Worm (Caenorhabditis elegans): ENCODE results near the gene F13A7.12.

F13A7.12 gene

ce11 chrV:16433471-16433870 is 37.6 kb downstream of the F13A7.12 start, which contains the start of gene clec-234:
TSS of gene clec-234 (minus strand) at chrV:16433571.
- TF ChIP-seq zag-1 (tag; optimal IDR thresholded peaks at IDR 0.05) = no peak
- TF ChIP-seq F13H6.1 (tag; optimal IDR thresholded peaks at IDR 0.05) = no peak
- no peak for TF ChIP-seq nhr-237 (tag; optimal IDR thresholded peaks at IDR 0.05)
- no peak for TF ChIP-seq lin-39 (tag; optimal IDR thresholded peaks at IDR 0.05)
- no peak for TF ChIP-seq ztf-11 (tag; optimal IDR thresholded peaks at IDR 0.05)
- no peak for TF ChIP-seq peb-1 (tag; optimal IDR thresholded peaks at IDR 0.05)
- TF ChIP-seq skn-1 (tag; optimal IDR thresholded peaks at IDR 0.05) = no peak
- no peak for TF ChIP-seq mbf-1 (tag; optimal IDR thresholded peaks at IDR 0.05)
- TF ChIP-seq ZK546.5 (tag; optimal IDR thresholded peaks at IDR 0.05) = no peak
- no peak for TF ChIP-seq nhr-12 (tag; optimal IDR thresholded peaks at IDR 0.05)
- no peak for TF ChIP-seq ceh-82 (tag; optimal IDR thresholded peaks at IDR 0.05)
- TF ChIP-seq mab-5 (tag; optimal IDR thresholded peaks at IDR 0.05) = no peak
- TF ChIP-seq nhr-25 (tag; optimal IDR thresholded peaks at IDR 0.05) = no peak
- TF ChIP-seq unc-55 (GFP tag; optimal IDR thresholded peaks at IDR 0.05) = no peak
- no peak for TF ChIP-seq nhr-11 (tag; optimal IDR thresholded peaks at IDR 0.05)
- no peak for TF ChIP-seq crh-2 (tag; optimal IDR thresholded peaks at IDR 0.05)
- TF ChIP-seq unc-62 (GFP tag; optimal IDR thresholded peaks at IDR 0.05) = no peak
- no peak for TF ChIP-seq nhr-129 (tag; optimal IDR thresholded peaks at IDR 0.05)
- no peak for TF ChIP-seq ceh-16 (tag; optimal IDR thresholded peaks at IDR 0.05)
- no peak for TF ChIP-seq gmeb-1 (tag; optimal IDR thresholded peaks at IDR 0.05)

- no peak for TF ChIP-seq lin-39 (tag; optimal IDR thresholded peaks at IDR 0.05)
- TF ChIP-seq ceh-82 (tag; optimal IDR thresholded peaks at IDR 0.05) = no peak
- no peak for TF ChIP-seq F13H6.1 (tag; optimal IDR thresholded peaks at IDR 0.05)
- no peak for TF ChIP-seq gmeb-1 (tag; optimal IDR thresholded peaks at IDR 0.05)
- TF ChIP-seq lin-13 (GFP tag; optimal IDR thresholded peaks at IDR 0.05) = no peak
- no peak for TF ChIP-seq elt-3 (tag; optimal IDR thresholded peaks at IDR 0.05)
- no peak for TF ChIP-seq ztf-1 (GFP tag; conservative IDR thresholded peaks at IDR 0.05)
- TF ChIP-seq sma-3 (GFP tag; optimal IDR thresholded peaks at IDR 0.05) = no peak
- TF ChIP-seq mab-5 (tag; optimal IDR thresholded peaks at IDR 0.05) = no peak
- no peak for TF ChIP-seq C34F6.9 (tag; optimal IDR thresholded peaks at IDR 0.05)
- TF ChIP-seq zag-1 (tag; optimal IDR thresholded peaks at IDR 0.05) = no peak
- no peak for TF ChIP-seq nhr-6 (tag; optimal IDR thresholded peaks at IDR 0.05)
- no peak for TF ChIP-seq R02D3.7 (tag; optimal IDR thresholded peaks at IDR 0.05)
- no peak for TF ChIP-seq peb-1 (tag; optimal IDR thresholded peaks at IDR 0.05)
These were observed 39.7 kb downstream of the F13A7.12 start, which contains the start of the genes F26D2.13 and F26D2.14 for ce11 chrV:16435510-16435909. TSS of gene F26D2.13 (minus strand) at chrV:16435610. TSS of gene F26D2.14 (plus strand) at chrV:16435855.

- no peak for TF ChIP-seq lsy-2 (tag; optimal IDR thresholded peaks at IDR 0.05)
- no peak for TF ChIP-seq peb-1 (tag; optimal IDR thresholded peaks at IDR 0.05)
- TF ChIP-seq skn-1 (tag; optimal IDR thresholded peaks at IDR 0.05) = no peak
- no peak for TF ChIP-seq lin-39 (tag; optimal IDR thresholded peaks at IDR 0.05)
- no peak for TF ChIP-seq ztf-4 (tag; optimal IDR thresholded peaks at IDR 0.05)
- no peak for TF ChIP-seq ztf-1 (GFP tag; conservative IDR thresholded peaks at IDR 0.05)
- TF ChIP-seq nhr-10 (tag; optimal IDR thresholded peaks at IDR 0.05) = no peak
- no peak for TF ChIP-seq crh-2 (tag; optimal IDR thresholded peaks at IDR 0.05)
- no peak for TF ChIP-seq ztf-11 (tag; optimal IDR thresholded peaks at IDR 0.05)
- no peak for TF ChIP-seq ama-1 (optimal IDR thresholded peaks at IDR 0.05)
- TF ChIP-seq fos-1 (tag; optimal IDR thresholded peaks at IDR 0.05) = no peak
- TF ChIP-seq blmp-1 (tag; optimal IDR thresholded peaks at IDR 0.05; ENCODE audit: insufficient read depth) = no peak
- TF ChIP-seq nhr-237 (tag; optimal IDR thresholded peaks at IDR 0.05) = no peak
- TF ChIP-seq snpc-4 (tag; optimal IDR thresholded peaks at IDR 0.05) = no peak
- TF ChIP-seq elt-3 (tag; optimal IDR thresholded peaks at IDR 0.05) = no peak
These were observed 41.7 kb downstream of the F13A7.12 start, which contains the start of gene F26D2.15 for ce11 chrV:16437546-16437945. TSS of gene F26D2.15 (plus strand) at chrV:16437846.

- no peak for TF ChIP-seq unc-62 (GFP tag; optimal IDR thresholded peaks at IDR 0.05)
- no peak for TF ChIP-seq dmd-4 (tag; optimal IDR thresholded peaks at IDR 0.05)
- TF ChIP-seq snpc-4 (tag; optimal IDR thresholded peaks at IDR 0.05) = no peak
- no peak for TF ChIP-seq nhr-77 (tag; optimal IDR thresholded peaks at IDR 0.05)
- no peak for TF ChIP-seq nhr-23 (tag; optimal IDR thresholded peaks at IDR 0.05)
- TF ChIP-seq crh-2 (tag; optimal IDR thresholded peaks at IDR 0.05) = no peak
- TF ChIP-seq ZK546.5 (tag; optimal IDR thresholded peaks at IDR 0.05) = no peak
- TF ChIP-seq nhr-11 (tag; optimal IDR thresholded peaks at IDR 0.05) = no peak
- TF ChIP-seq nhr-10 (tag; optimal IDR thresholded peaks at IDR 0.05) = no peak
These were observed 47.8 kb downstream of the F13A7.12 start, which contains the start of gene srh-141 for ce11 chrV:16443626-16444025. TSS of gene srh-141 (plus strand) at chrV:16443926.

Measured in whole organism, L2 larva.